Worm (Caenorhabditis elegans): Measurements from ENCODE around the gene col-8.
"Not testable (repeated sequence)": the region's sequence is repeated elsewhere in the genome, so short reads cannot be mapped to it uniquely, and the experiment has no call there.

- not testable (repeated sequence) for TF ChIP-seq fkh-10 (GFP tag; optimal IDR thresholded peaks at IDR 0.05); ceh-28 (tag; optimal IDR thresholded peaks at IDR 0.05); mdl-1 (tag; optimal IDR thresholded peaks at IDR 0.05); ama-1 (optimal IDR thresholded peaks at IDR 0.05); ceh-16 (tag; optimal IDR thresholded peaks at IDR 0.05); nhr-23 (tag; optimal IDR thresholded peaks at IDR 0.05); ceh-82 (tag; optimal IDR thresholded peaks at IDR 0.05); nhr-237 (tag; optimal IDR thresholded peaks at IDR 0.05); ztf-4 (tag; optimal IDR thresholded peaks at IDR 0.05); nhr-12 (tag; optimal IDR thresholded peaks at IDR 0.05); egl-27 (tag; optimal IDR thresholded peaks at IDR 0.05)
These were observed 38.3 kb downstream of the col-8 start, which contains the start of gene F31E3.6 for ce11 chrIII:6981989-6982553.
